Worm (Caenorhabditis elegans): Measurements from ENCODE around the gene cki-2.

cki-2 gene

DNA sequence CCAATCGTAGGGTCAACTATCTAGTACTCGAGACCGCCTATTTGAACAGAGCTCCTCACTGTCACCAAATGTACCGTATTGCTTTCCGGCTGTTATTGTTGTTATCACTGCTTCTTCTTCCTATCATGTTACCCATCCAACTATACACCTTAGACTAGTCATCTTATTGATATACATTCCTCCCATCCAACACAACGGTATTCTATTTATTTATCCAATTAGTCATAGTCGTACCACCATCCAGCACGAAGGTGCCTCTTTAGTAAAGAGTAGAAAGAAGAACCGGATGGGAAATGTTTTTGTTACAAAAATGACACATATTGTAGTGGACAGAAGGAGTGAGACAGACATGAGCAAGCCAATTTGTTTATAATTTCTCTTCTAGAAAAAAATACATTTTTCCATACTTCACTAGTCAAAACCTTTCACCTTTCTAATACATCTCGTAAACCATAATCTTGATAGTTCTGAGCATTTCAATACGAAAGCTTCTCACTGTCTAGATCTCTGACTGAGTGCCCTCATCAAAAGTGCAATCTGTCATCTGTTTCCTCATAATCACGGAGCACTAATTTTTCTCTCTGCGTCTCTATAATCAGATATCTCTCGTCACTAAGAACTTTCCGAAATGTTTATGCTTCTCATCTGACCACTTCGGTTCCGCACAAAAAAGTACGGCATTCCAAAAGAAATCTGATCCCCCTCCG lies 6.0 kb upstream of the cki-2 start (continued):
- TF ChIP-seq sptf-1 (tag; optimal IDR thresholded peaks at IDR 0.05), result no peak
- TF ChIP-seq mab-5 (tag; optimal IDR thresholded peaks at IDR 0.05), result no peak
- no peak for TF ChIP-seq hlh-1 (tag; optimal IDR thresholded peaks at IDR 0.05)
- no peak for TF ChIP-seq nhr-28 (tag; optimal IDR thresholded peaks at IDR 0.05)
- peak; percentile 7 for TF ChIP-seq ztf-11 (tag; optimal IDR thresholded peaks at IDR 0.05)

DNA sequence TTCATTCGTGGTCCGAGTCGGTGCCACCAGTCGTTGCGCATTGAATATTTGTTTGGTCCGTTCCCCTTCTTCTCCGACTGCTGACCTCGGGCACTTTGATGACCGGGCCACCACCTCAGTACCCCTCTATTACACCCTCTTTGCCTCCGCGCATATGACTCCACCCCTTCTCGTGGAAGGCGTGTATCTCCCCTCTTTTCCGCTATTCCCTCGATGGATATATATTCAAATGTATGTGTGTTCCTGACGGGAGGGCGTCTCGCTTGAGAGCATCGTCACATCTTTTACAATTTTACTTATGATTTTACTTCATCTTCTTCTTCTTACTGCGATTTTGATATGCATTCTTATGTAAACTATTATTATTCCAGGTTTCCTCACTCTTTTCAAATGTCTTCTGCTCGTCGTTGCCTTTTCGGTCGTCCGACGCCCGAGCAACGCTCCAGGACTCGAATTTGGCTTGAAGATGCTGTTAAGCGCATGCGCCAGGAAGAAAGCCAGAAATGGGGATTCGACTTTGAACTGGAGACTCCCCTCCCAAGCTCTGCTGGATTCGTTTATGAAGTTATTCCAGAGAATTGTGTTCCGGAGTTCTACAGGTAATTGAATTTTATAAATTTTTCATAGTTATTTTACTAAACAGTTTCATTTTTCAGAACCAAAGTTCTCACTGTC lies 5.3 kb upstream of the cki-2 start, which contains the start of gene cki-1:
Gene cki-1, plus strand, starts transcription at position 372 of the 675 bp plus-strand sequence.
- TF ChIP-seq lsy-2 (tag; optimal IDR thresholded peaks at IDR 0.05) (no peak), bed-3 (GFP tag; optimal IDR thresholded peaks at IDR 0.05) (no peak), sptf-1 (tag; optimal IDR thresholded peaks at IDR 0.05) (peak; percentile 77), nhr-12 (tag; optimal IDR thresholded peaks at IDR 0.05) (no peak), ceh-43 (GFP tag; optimal IDR thresholded peaks at IDR 0.05) (peak; percentile 15), ham-2 (GFP tag; optimal IDR thresholded peaks at IDR 0.05) (peak; percentile 3), unc-62 (GFP tag; optimal IDR thresholded peaks at IDR 0.05) (no peak), ces-1 (GFP tag; optimal IDR thresholded peaks at IDR 0.05) (no peak), unc-39 (tag; optimal IDR thresholded peaks at IDR 0.05) (no peak), pha-4 (tag; optimal IDR thresholded peaks at IDR 0.05) (peak; percentile 25), nhr-237 (tag; optimal IDR thresholded peaks at IDR 0.05) (no peak), drap-1 (GFP tag; optimal IDR thresholded peaks at IDR 0.05) (peak; percentile 29), mab-5 (tag; optimal IDR thresholded peaks at IDR 0.05) (no peak), ztf-11 (tag; optimal IDR thresholded peaks at IDR 0.05) (peak; percentile 57), tbx-8 (GFP tag; optimal IDR thresholded peaks at IDR 0.05) (no peak), nhr-2 (tag; optimal IDR thresholded peaks at IDR 0.05) (peak; percentile 98), lin-32 (GFP tag; optimal IDR thresholded peaks at IDR 0.05) (no peak), blmp-1 (tag; optimal IDR thresholded peaks at IDR 0.05) (no peak), nhr-28 (tag; optimal IDR thresholded peaks at IDR 0.05) (no peak), mep-1 (tag; optimal IDR thresholded peaks at IDR 0.05) (no peak), ceh-39 (tag; optimal IDR thresholded peaks at IDR 0.05) (no peak), lin-13 (tag; optimal IDR thresholded peaks at IDR 0.05) (peak; percentile 8), zip-8 (tag; optimal IDR thresholded peaks at IDR 0.05) (no peak), elt-3 (tag; optimal IDR thresholded peaks at IDR 0.05) (no peak), nhr-76 (tag; optimal IDR thresholded peaks at IDR 0.05) (no peak), flh-1 (GFP tag; optimal IDR thresholded peaks at IDR 0.05) (no peak), snpc-4 (tag; optimal IDR thresholded peaks at IDR 0.05) (no peak), sem-2 (GFP tag; optimal IDR thresholded peaks at IDR 0.05) (no peak), ceh-83 (GFP tag; optimal IDR thresholded peaks at IDR 0.05) (no peak), hlh-1 (tag; optimal IDR thresholded peaks at IDR 0.05) (peak; percentile 54), unc-120 (tag; optimal IDR thresholded peaks at IDR 0.05; ENCODE audit: poor library complexity, severe bottlenecking) (peak; percentile 49), cnd-1 (tag; optimal IDR thresholded peaks at IDR 0.05) (no peak), mls-2 (tag; optimal IDR thresholded peaks at IDR 0.05) (peak; percentile 42), elt-1 (tag; optimal IDR thresholded peaks at IDR 0.05; ENCODE audit: borderline replicate concordance, insufficient read depth) (peak; percentile 23), M03D4.4 (tag; optimal IDR thresholded peaks at IDR 0.05) (peak; percentile 55)

DNA sequence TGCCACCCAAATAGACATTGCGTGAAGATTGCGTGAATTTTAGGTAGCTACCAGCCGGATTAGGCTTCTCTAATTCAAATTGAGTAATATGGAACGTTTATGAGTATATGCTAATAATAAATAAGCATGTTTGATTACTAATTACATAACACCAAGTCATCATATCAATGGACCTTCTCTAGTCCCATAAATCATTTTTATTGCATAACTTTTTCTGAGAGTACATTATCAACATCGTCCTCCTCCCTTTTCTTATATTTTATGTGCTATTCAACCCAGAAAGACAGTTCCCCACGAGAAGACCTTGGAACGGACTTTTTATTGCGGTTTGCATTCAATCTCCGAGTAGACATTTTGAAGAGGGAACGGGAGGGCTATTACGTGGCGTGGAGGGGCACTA lies 4.0 kb upstream of the cki-2 start:
- TF ChIP-seq ceh-39 (tag; optimal IDR thresholded peaks at IDR 0.05), result no peak
- TF ChIP-seq mab-5 (tag; optimal IDR thresholded peaks at IDR 0.05), result peak; percentile 46
- peak; percentile 7 for TF ChIP-seq ztf-11 (tag; optimal IDR thresholded peaks at IDR 0.05)
- peak; percentile 27 for TF ChIP-seq M03D4.4 (tag; optimal IDR thresholded peaks at IDR 0.05)
- no peak for TF ChIP-seq mep-1 (tag; optimal IDR thresholded peaks at IDR 0.05)
- TF ChIP-seq cnd-1 (tag; optimal IDR thresholded peaks at IDR 0.05), result no peak
- peak; percentile 18 for TF ChIP-seq ham-2 (GFP tag; optimal IDR thresholded peaks at IDR 0.05)
- TF ChIP-seq ces-1 (GFP tag; optimal IDR thresholded peaks at IDR 0.05), result peak; percentile 50
- peak; percentile 7 for TF ChIP-seq nhr-12 (tag; optimal IDR thresholded peaks at IDR 0.05)
- TF ChIP-seq zip-8 (tag; optimal IDR thresholded peaks at IDR 0.05), result peak; percentile 14
- TF ChIP-seq flh-1 (GFP tag; optimal IDR thresholded peaks at IDR 0.05), result no peak
- peak; percentile 79 for TF ChIP-seq nhr-2 (tag; optimal IDR thresholded peaks at IDR 0.05)
- peak; percentile 65 for TF ChIP-seq unc-62 (GFP tag; optimal IDR thresholded peaks at IDR 0.05)
- TF ChIP-seq sem-2 (GFP tag; optimal IDR thresholded peaks at IDR 0.05), result no peak
- no peak for TF ChIP-seq tbx-8 (GFP tag; optimal IDR thresholded peaks at IDR 0.05)
- no peak for TF ChIP-seq nhr-76 (tag; optimal IDR thresholded peaks at IDR 0.05)
- peak; percentile 49 for TF ChIP-seq sptf-1 (tag; optimal IDR thresholded peaks at IDR 0.05)
- peak; percentile 21 for TF ChIP-seq lin-32 (GFP tag; optimal IDR thresholded peaks at IDR 0.05)

Measured in whole organism, mixed stage, embryonic.